Fruit fly (Drosophila melanogaster) whole organism, embryonic: Measurements from ENCODE around the gene Obp19a.

ENCODE experiments used
- Antp ChIP-seq: fragments of 200-800 bp; sonication (Bioruptor generic); optimal IDR thresholded peaks from 3 replicates; lab custom pipeline; 2016; ENCODE audit warnings: missing biosample characterization, missing genetic modification characterization
- CG11504 ChIP-seq: fragments of 200-800 bp; sonication (Bioruptor generic); optimal IDR thresholded peaks from 3 replicates; lab custom pipeline; 2019; ENCODE audit warnings: missing biosample characterization, mild to moderate bottlenecking, missing genetic modification characterization, moderate library complexity
- CG11723 ChIP-seq: fragments of 200-800 bp; sonication (Bioruptor generic); optimal IDR thresholded peaks from 2 replicates; lab custom pipeline; 2017; ENCODE audit warnings: missing biosample characterization, mild to moderate bottlenecking, missing genetic modification characterization
- CG13775 ChIP-seq: fragments of 200-800 bp; sonication (Bioruptor generic); optimal IDR thresholded peaks from 3 replicates; lab custom pipeline; 2017; ENCODE audit warnings: missing biosample characterization, mild to moderate bottlenecking, missing genetic modification characterization
- CG15269 ChIP-seq: fragments of 200-800 bp; sonication (Bioruptor generic); optimal IDR thresholded peaks from 2 replicates; lab custom pipeline; 2018; ENCODE audit warnings: missing biosample characterization, mild to moderate bottlenecking, missing genetic modification characterization, moderate library complexity
- CG16779 ChIP-seq: fragments of 200-800 bp; sonication (Bioruptor generic); IDR thresholded peaks from 2 replicates; pipeline ENCODE4 v1.3.6; 2022; ENCODE audit warnings: missing biosample characterization, missing genetic modification characterization
- CG31441 ChIP-seq: fragments of 200-800 bp; sonication (Bioruptor generic); IDR thresholded peaks from 2 replicates; pipeline ENCODE4 v1.3.6; 2022; ENCODE audit warnings: missing biosample characterization, missing genetic modification characterization
- CG7372 ChIP-seq: fragments of 200-800 bp; sonication (Bioruptor generic); IDR thresholded peaks from 2 replicates; pipeline ENCODE4 v1.3.6; 2022; ENCODE audit warnings: missing biosample characterization, missing genetic modification characterization
- Dref ChIP-seq: fragments of 200-800 bp; sonication (Bioruptor generic); IDR thresholded peaks from 2 replicates; pipeline ENCODE4 v1.3.6; 2022; ENCODE audit warnings: missing biosample characterization, missing genetic modification characterization
- Hmr ChIP-seq: fragments of 200-800 bp; sonication (Bioruptor generic); optimal IDR thresholded peaks from 3 replicates; lab custom pipeline; 2017; ENCODE audit warnings: mild to moderate bottlenecking, missing biosample characterization, missing genetic modification reagents, missing genetic modification characterization
- Hr51 ChIP-seq, 2 experiments: fragments of 200-800 bp; sonication (Bioruptor generic); optimal IDR thresholded peaks; 2 replicates in 1 of 2; 3 replicates in 1 of 2; lab custom pipeline; 2016 to 2018; ENCODE audit warnings: missing biosample characterization in 2 of 2, missing genetic modification characterization in 2 of 2, mild to moderate bottlenecking in 1 of 2, moderate library complexity in 1 of 2
- Med ChIP-seq: fragments of 200-800 bp; sonication (Bioruptor generic); peaks from one replicate; lab custom pipeline; 2016; ENCODE audit warnings: missing biosample characterization, missing genetic modification characterization, mild to moderate bottlenecking, inconsistent platforms, moderate library complexity
- Rx ChIP-seq: fragments of 200-800 bp; sonication (Bioruptor generic); IDR thresholded peaks from 2 replicates; pipeline ENCODE4 v1.3.6; 2022; ENCODE audit warnings: missing biosample characterization, missing genetic modification characterization
- Sry-β ChIP-seq: fragments of 200-800 bp; sonication (Bioruptor generic); optimal IDR thresholded peaks from 2 replicates; lab custom pipeline; 2018; ENCODE audit warnings: missing biosample characterization, mild to moderate bottlenecking, missing genetic modification characterization, moderate library complexity
- bcd ChIP-seq: fragments of 200-800 bp; sonication (Bioruptor generic); optimal IDR thresholded peaks from 2 replicates; lab custom pipeline; 2017; ENCODE audit warnings: missing biosample characterization, mild to moderate bottlenecking, missing genetic modification characterization
- bigmax ChIP-seq: fragments of 200-800 bp; sonication (Bioruptor generic); optimal IDR thresholded peaks from 2 replicates; lab custom pipeline; 2018; ENCODE audit warnings: missing biosample characterization, mild to moderate bottlenecking, missing genetic modification characterization
- dysf ChIP-seq: fragments of 200-800 bp; sonication (Bioruptor generic); IDR thresholded peaks from 3 replicates; pipeline ENCODE4 v1.3.6; 2022; ENCODE audit warnings: missing biosample characterization, missing genetic modification characterization
- h ChIP-seq: fragments of >200 bp; optimal IDR thresholded peaks from 2 replicates; lab custom pipeline; 2017
- luna ChIP-seq: fragments of 200-800 bp; sonication (Bioruptor generic); optimal IDR thresholded peaks from 2 replicates; lab custom pipeline; 2016; ENCODE audit warnings: missing biosample characterization, missing genetic modification characterization
- nmo ChIP-seq: fragments of 200-800 bp; sonication (Bioruptor generic); optimal IDR thresholded peaks from 2 replicates; lab custom pipeline; 2018; ENCODE audit warnings: missing biosample characterization, mild to moderate bottlenecking, missing genetic modification characterization, moderate library complexity
- sima ChIP-seq: fragments of 200-800 bp; sonication (Bioruptor generic); optimal IDR thresholded peaks from 2 replicates; lab custom pipeline; 2016; ENCODE audit warnings: missing biosample characterization, missing genetic modification characterization

Obp19a gene

dm6 chrX:20447865-20448584 lies 32.5 kb downstream of the Obp19a start (continued):
- TF ChIP-seq sima, result no peak
- no peak for TF ChIP-seq h
- TF ChIP-seq bcd (GFP tag; lab: Kevin White, UChicago), result no peak
- TF ChIP-seq CG31441, result no peak; the same call in 1 of the 2 replicates
- no peak for TF ChIP-seq nmo (GFP tag; lab: Kevin White, UChicago)
- no peak for TF ChIP-seq Rx
- TF ChIP-seq luna, result no peak
- peak; percentile 34 for TF ChIP-seq Med (GFP tag; lab: Kevin White, UChicago)
- no peak for TF ChIP-seq Dref
- TF ChIP-seq CG11723 (GFP tag; lab: Kevin White, UChicago), result no peak
- TF ChIP-seq CG15269, result peak; percentile 17
- no peak for TF ChIP-seq CG7372 (GFP tag; lab: Robert Waterston, UW)
- no peak for TF ChIP-seq Antp (GFP tag; lab: Kevin White, UChicago)
- peak in 1 of 2 experiments; percentile 26 for TF ChIP-seq Hr51 (GFP tag; optimal IDR thresholded peaks at IDR 0.05; lab: Kevin White, UChicago)
- 0 out of 3 replicates have a peak, but pooled peaks have one; percentile 12 for TF ChIP-seq dysf
- peak; percentile 36 for TF ChIP-seq Hmr
- no peak for TF ChIP-seq bigmax (GFP tag; lab: Kevin White, UChicago)

dm6 chrX:20448828-20449427 lies 33.4 kb downstream of the Obp19a start, which contains the start of gene tbc:
Gene tbc (plus strand): TSS chrX:20449331.
- TF ChIP-seq Sry-β (GFP tag; lab: Kevin White, UChicago), result peak; percentile 77
- no peak for TF ChIP-seq CG13775
- 0 out of 2 replicates have a peak, but pooled peaks have one; percentile 22 for TF ChIP-seq CG16779
- TF ChIP-seq CG11504 (tag; lab: Kevin White, UChicago), result peak; percentile 99
